Worm (Caenorhabditis elegans) whole organism, midembryonic: Measurements from ENCODE around the gene blos-1.

Experiments
- T22C8.4 ChIP-seq: fragments of 200-800 bp; sonication (Bioruptor generic); IDR thresholded peaks from 2 replicates; pipeline ENCODE4 v1.3.6; 2022; ENCODE audit warnings: missing genetic modification characterization, missing compliant biosample characterization
- flt-1 ChIP-seq: fragments of 200-800 bp; sonication (Bioruptor generic); IDR thresholded peaks from 2 replicates; pipeline ENCODE4 v1.3.6; 2022; ENCODE audit warnings: missing genetic modification characterization, missing compliant biosample characterization
- med-1 ChIP-seq: sonication (generic microtip); optimal IDR thresholded peaks from 2 replicates; lab custom pipeline; 2017; ENCODE audit warnings: missing genetic modification characterization, mild to moderate bottlenecking, missing compliant biosample characterization, antibody characterized with exemption, missing genetic modification reagents; ENCODE audit not compliant: insufficient read depth
- ztf-23 ChIP-seq: fragments of 200-800 bp; sonication (Bioruptor generic); IDR thresholded peaks from 2 replicates; pipeline ENCODE4 v1.3.6; 2022; ENCODE audit warnings: missing genetic modification reagents, missing genetic modification characterization, missing compliant biosample characterization

DNA sequence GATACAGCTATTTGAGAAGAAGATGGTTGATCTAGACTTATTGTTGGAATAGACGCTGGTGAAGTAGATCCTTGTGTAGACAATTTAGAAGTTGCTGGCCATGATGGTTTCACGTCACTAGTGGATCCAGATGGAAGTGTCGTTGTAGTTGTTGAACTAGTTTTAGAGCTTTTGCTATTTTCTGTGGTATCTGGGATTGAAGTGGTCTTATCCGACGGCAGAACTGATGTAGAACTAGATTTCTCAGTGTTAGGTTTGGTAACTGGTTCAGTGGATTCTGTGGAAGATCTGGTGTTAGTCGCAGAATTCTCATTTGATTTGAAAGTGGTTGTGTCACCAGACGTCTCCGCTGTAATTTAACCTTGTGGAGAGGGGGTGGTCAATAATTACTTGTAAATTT lies 19.9 kb upstream of the blos-1 start:
- no peak for TF ChIP-seq ztf-23
- no peak for TF ChIP-seq flt-1 (GFP tag; lab: Robert Waterston, UW)
- TF ChIP-seq T22C8.4 (GFP tag; lab: Robert Waterston, UW): no peak
- TF ChIP-seq med-1 (GFP tag; lab: Kevin White, UChicago): no peak
